Worm (Caenorhabditis elegans) whole organism, mixed stage, embryonic: ENCODE results near the gene rpn-5.

ENCODE experiments used
- M03D4.4 ChIP-seq: sonication (generic microtip); optimal IDR thresholded peaks from 2 replicates; lab custom pipeline; 2017; ENCODE audit warnings: mild to moderate bottlenecking, missing genetic modification characterization, missing compliant biosample characterization
- bed-3 ChIP-seq: fragments of 200-800 bp; sonication (Bioruptor generic); optimal IDR thresholded peaks from 3 replicates; lab custom pipeline; 2018; ENCODE audit warnings: mild to moderate bottlenecking, missing genetic modification characterization, moderate library complexity, missing compliant biosample characterization
- blmp-1 ChIP-seq: fragments of 150-350 bp; optimal IDR thresholded peaks from 2 replicates; lab custom pipeline; 2014; ENCODE audit warnings: missing biosample characterization, missing genetic modification characterization
- ceh-39 ChIP-seq: fragments of 150-350 bp; optimal IDR thresholded peaks from 2 replicates; lab custom pipeline; 2014; ENCODE audit warnings: missing biosample characterization, missing genetic modification characterization
- ceh-43 ChIP-seq: fragments of 200-800 bp; sonication (Bioruptor generic); optimal IDR thresholded peaks from 2 replicates; lab custom pipeline; 2018; ENCODE audit warnings: mild to moderate bottlenecking, missing genetic modification characterization, moderate library complexity, missing compliant biosample characterization
- ceh-83 ChIP-seq: fragments of 200-800 bp; sonication (Bioruptor generic); optimal IDR thresholded peaks from 2 replicates; lab custom pipeline; 2018; ENCODE audit warnings: mild to moderate bottlenecking, missing genetic modification characterization, missing compliant biosample characterization
- ces-1 ChIP-seq: fragments of 150-350 bp; optimal IDR thresholded peaks from 2 replicates; lab custom pipeline; 2014; ENCODE audit warnings: missing biosample characterization, missing genetic modification reagents, missing genetic modification characterization
- cnd-1 ChIP-seq: fragments of 200-800 bp; sonication (Bioruptor generic); optimal IDR thresholded peaks from 2 replicates; lab custom pipeline; 2018; ENCODE audit warnings: mild to moderate bottlenecking, missing genetic modification characterization, missing compliant biosample characterization
- drap-1 ChIP-seq: fragments of 200-800 bp; sonication (Bioruptor generic); optimal IDR thresholded peaks from 3 replicates; lab custom pipeline; 2018; ENCODE audit warnings: mild to moderate bottlenecking, missing genetic modification characterization, missing compliant biosample characterization
- elt-1 ChIP-seq: sonication (generic microtip); optimal IDR thresholded peaks from 2 replicates; lab custom pipeline; 2017; ENCODE audit warnings: missing genetic modification characterization, mild to moderate bottlenecking, missing compliant biosample characterization, antibody characterized with exemption, moderate library complexity, borderline replicate concordance; ENCODE audit not compliant: insufficient read depth
- ham-2 ChIP-seq: fragments of 200-800 bp; sonication (Bioruptor generic); optimal IDR thresholded peaks from 2 replicates; lab custom pipeline; 2018; ENCODE audit warnings: mild to moderate bottlenecking, missing genetic modification characterization, missing compliant biosample characterization
- hlh-1 ChIP-seq: fragments of 150-350 bp; optimal IDR thresholded peaks from 2 replicates; lab custom pipeline; 2014; ENCODE audit warnings: missing biosample characterization, missing genetic modification reagents, missing genetic modification characterization
- lin-13 ChIP-seq: fragments of 150-350 bp; optimal IDR thresholded peaks from 2 replicates; lab custom pipeline; 2014; ENCODE audit warnings: missing biosample characterization, missing genetic modification characterization
- lin-32 ChIP-seq: fragments of 200-800 bp; sonication (Bioruptor generic); optimal IDR thresholded peaks from 2 replicates; lab custom pipeline; 2018; ENCODE audit warnings: mild to moderate bottlenecking, missing genetic modification characterization, missing compliant biosample characterization
- lsy-2 ChIP-seq: fragments of 150-350 bp; optimal IDR thresholded peaks from 2 replicates; lab custom pipeline; 2014; ENCODE audit warnings: missing biosample characterization, missing genetic modification characterization
- mab-5 ChIP-seq: fragments of 150-350 bp; optimal IDR thresholded peaks from 2 replicates; lab custom pipeline; 2014; ENCODE audit warnings: missing biosample characterization, missing genetic modification characterization
- mep-1 ChIP-seq: fragments of 150-350 bp; optimal IDR thresholded peaks from 2 replicates; lab custom pipeline; 2017; ENCODE audit warnings: missing biosample characterization, missing genetic modification reagents, missing genetic modification characterization, inconsistent platforms
- mls-2 ChIP-seq: sonication (generic microtip); optimal IDR thresholded peaks from 2 replicates; lab custom pipeline; 2016; ENCODE audit warnings: mild to moderate bottlenecking, missing genetic modification characterization, moderate library complexity, missing compliant biosample characterization
- nhr-12 ChIP-seq: fragments of 150-350 bp; optimal IDR thresholded peaks from 2 replicates; lab custom pipeline; 2014; ENCODE audit warnings: missing biosample characterization, missing genetic modification characterization
- nhr-2 ChIP-seq: fragments of 150-350 bp; optimal IDR thresholded peaks from 2 replicates; lab custom pipeline; 2014; ENCODE audit warnings: missing biosample characterization, missing genetic modification characterization
- nhr-237 ChIP-seq: fragments of 150-350 bp; optimal IDR thresholded peaks from 2 replicates; lab custom pipeline; 2014; ENCODE audit warnings: missing biosample characterization, missing genetic modification characterization
- nhr-28 ChIP-seq: fragments of 150-350 bp; optimal IDR thresholded peaks from 2 replicates; lab custom pipeline; 2014; ENCODE audit warnings: missing biosample characterization, missing genetic modification characterization
- nhr-76 ChIP-seq: sonication (generic microtip); optimal IDR thresholded peaks from 2 replicates; lab custom pipeline; 2017; ENCODE audit warnings: missing biosample characterization, missing genetic modification characterization
- pha-4 ChIP-seq: fragments of 150-350 bp; optimal IDR thresholded peaks from 2 replicates; lab custom pipeline; 2018; ENCODE audit warnings: missing biosample characterization, missing genetic modification reagents, missing genetic modification characterization
- sem-2 ChIP-seq: fragments of 200-800 bp; sonication (Bioruptor generic); optimal IDR thresholded peaks from 2 replicates; lab custom pipeline; 2018; ENCODE audit warnings: mild to moderate bottlenecking, missing genetic modification characterization, missing compliant biosample characterization
- snpc-4 ChIP-seq: fragments of 150-350 bp; optimal IDR thresholded peaks from 2 replicates; lab custom pipeline; 2014; ENCODE audit warnings: missing biosample characterization, missing genetic modification characterization
- sptf-1 ChIP-seq: sonication (generic microtip); optimal IDR thresholded peaks from 2 replicates; lab custom pipeline; 2017; ENCODE audit warnings: mild to moderate bottlenecking, missing genetic modification characterization, moderate library complexity, missing compliant biosample characterization
- tbx-8 ChIP-seq: fragments of 200-800 bp; sonication (Bioruptor generic); optimal IDR thresholded peaks from 2 replicates; lab custom pipeline; 2018; ENCODE audit warnings: mild to moderate bottlenecking, missing genetic modification characterization, moderate library complexity, missing compliant biosample characterization
- unc-120 ChIP-seq: sonication (generic microtip); optimal IDR thresholded peaks from 2 replicates; lab custom pipeline; 2017; ENCODE audit warnings: missing genetic modification characterization, missing compliant biosample characterization; ENCODE audit not compliant: poor library complexity, severe bottlenecking
- unc-39 ChIP-seq: fragments of 150-350 bp; optimal IDR thresholded peaks from 2 replicates; lab custom pipeline; 2014; ENCODE audit warnings: missing biosample characterization, missing genetic modification characterization
- unc-62 ChIP-seq: fragments of 150-350 bp; optimal IDR thresholded peaks from 2 replicates; lab custom pipeline; 2014; ENCODE audit warnings: missing biosample characterization, missing genetic modification reagents, missing genetic modification characterization
- zip-8 ChIP-seq: fragments of 150-350 bp; optimal IDR thresholded peaks from 2 replicates; lab custom pipeline; 2014; ENCODE audit warnings: missing biosample characterization, missing genetic modification characterization
- ztf-11 ChIP-seq: fragments of 150-350 bp; optimal IDR thresholded peaks from 2 replicates; lab custom pipeline; 2014; ENCODE audit warnings: missing biosample characterization, missing genetic modification characterization

Gene rpn-5

ce11 chrII:4701482-4702119 lies 3.4 kb upstream of the rpn-5 start, which contains the start of gene unc-85:
Gene unc-85 (plus strand): TSS chrII:4702069.
- TF ChIP-seq drap-1 (GFP tag; lab: Kevin White, UChicago) (peak; percentile 68), ham-2 (peak; percentile 48), nhr-237 (peak; percentile 60), ces-1 (GFP tag; lab: Kevin White, UChicago) (peak; percentile 48), lin-13 (peak; percentile 12), mls-2 (peak; percentile 77), elt-1 (peak; percentile 6), unc-120 (tag; lab: Kevin White, UChicago) (peak; percentile 68), cnd-1 (tag; lab: Kevin White, UChicago) (peak; percentile 48), sptf-1 (tag; lab: Kevin White, UChicago) (peak; percentile 87), hlh-1 (tag; lab: Kevin White, UChicago) (peak; percentile 6), mep-1 (tag; lab: Kevin White, UChicago) (peak; percentile 70), M03D4.4 (tag; lab: Kevin White, UChicago) (peak; percentile 57), ztf-11 (tag; lab: Kevin White, UChicago) (peak; percentile 29), lsy-2 (tag; lab: Kevin White, UChicago) (peak; percentile 67), ceh-43 (GFP tag; lab: Kevin White, UChicago) (peak; percentile 66)

- TF ChIP-seq unc-62 (no peak), unc-120 (tag; lab: Kevin White, UChicago) (no peak), ceh-39 (tag; lab: Kevin White, UChicago) (no peak), nhr-2 (tag; lab: Kevin White, UChicago) (no peak), sptf-1 (tag; lab: Kevin White, UChicago) (no peak), unc-39 (tag; lab: Kevin White, UChicago) (no peak), ceh-83 (GFP tag; lab: Kevin White, UChicago) (no peak), lin-13 (no peak)
Observed at ce11 chrII:4696055-4696454, 2.2 kb downstream of the rpn-5 start.

- no peak for TF ChIP-seq nhr-237
- TF ChIP-seq pha-4 (tag; lab: Kevin White, UChicago), result peak; percentile 47
Observed at ce11 chrII:4693129-4693528, 5.1 kb downstream of the rpn-5 start, which contains the start of gene F10G7.5. Gene F10G7.5 (plus strand): TSS chrII:4693414.

- TF ChIP-seq ceh-43 (GFP tag; lab: Kevin White, UChicago) (no peak), snpc-4 (tag; lab: Kevin White, UChicago) (no peak), tbx-8 (no peak), lin-32 (GFP tag; lab: Kevin White, UChicago) (no peak), lsy-2 (tag; lab: Kevin White, UChicago) (no peak), mep-1 (tag; lab: Kevin White, UChicago) (no peak), mab-5 (tag; lab: Kevin White, UChicago) (no peak), lin-13 (no peak), nhr-2 (tag; lab: Kevin White, UChicago) (no peak), sem-2 (GFP tag; lab: Kevin White, UChicago) (no peak), sptf-1 (tag; lab: Kevin White, UChicago) (no peak), ztf-11 (tag; lab: Kevin White, UChicago) (no peak), elt-1 (no peak), ceh-39 (tag; lab: Kevin White, UChicago) (no peak), blmp-1 (tag; lab: Kevin White, UChicago) (no peak), bed-3 (GFP tag; lab: Kevin White, UChicago) (no peak), nhr-28 (tag; lab: Kevin White, UChicago) (no peak), zip-8 (tag; lab: Kevin White, UChicago) (no peak), ceh-83 (GFP tag; lab: Kevin White, UChicago) (no peak)
Observed at ce11 chrII:4689477-4689876, 8.8 kb downstream of the rpn-5 start, which contains the start of gene F10G7.12. Gene F10G7.12 (plus strand): TSS chrII:4689777.

- TF ChIP-seq blmp-1 (tag; lab: Kevin White, UChicago) (no peak), ceh-43 (GFP tag; lab: Kevin White, UChicago) (no peak), nhr-12 (tag; lab: Kevin White, UChicago) (no peak), nhr-76 (tag; lab: Kevin White, UChicago) (no peak), unc-39 (tag; lab: Kevin White, UChicago) (no peak), cnd-1 (tag; lab: Kevin White, UChicago) (no peak), lsy-2 (tag; lab: Kevin White, UChicago) (no peak)
Observed at ce11 chrII:4686941-4687340, 11.3 kb downstream of the rpn-5 start, which contains the start of gene sre-39. Gene sre-39 (plus strand): TSS chrII:4687241.
